Worm (Caenorhabditis elegans) whole organism, L2 larva: ENCODE measurements around the gene dro-1.

Source experiments
- C34F6.9 ChIP-seq: fragments of 150-350 bp; optimal IDR thresholded peaks from 2 replicates; lab custom pipeline; 2014; ENCODE audit warnings: missing biosample characterization, missing genetic modification characterization
- F13H6.1 ChIP-seq: sonication (generic microtip); optimal IDR thresholded peaks from 2 replicates; lab custom pipeline; 2016; ENCODE audit warnings: missing genetic modification characterization, missing compliant biosample characterization
- R02D3.7 ChIP-seq: fragments of 150-350 bp; optimal IDR thresholded peaks from 2 replicates; lab custom pipeline; 2014; ENCODE audit warnings: missing biosample characterization, missing genetic modification characterization
- alr-1 ChIP-seq: fragments of 150-350 bp; optimal IDR thresholded peaks from 2 replicates; lab custom pipeline; 2014; ENCODE audit warnings: missing biosample characterization, missing genetic modification characterization
- blmp-1 ChIP-seq: sonication (generic microtip); optimal IDR thresholded peaks from 2 replicates; lab custom pipeline; 2017; ENCODE audit warnings: missing genetic modification characterization, mild to moderate bottlenecking, missing compliant biosample characterization, antibody characterized with exemption, moderate library complexity; ENCODE audit not compliant: insufficient read depth
- ceh-16 ChIP-seq: fragments of 150-350 bp; optimal IDR thresholded peaks from 2 replicates; lab custom pipeline; 2014; ENCODE audit warnings: missing biosample characterization, missing genetic modification characterization
- ceh-82 ChIP-seq: fragments of 150-350 bp; optimal IDR thresholded peaks from 2 replicates; lab custom pipeline; 2014; ENCODE audit warnings: missing biosample characterization, missing genetic modification characterization
- crh-2 ChIP-seq: sonication (generic microtip); optimal IDR thresholded peaks from 2 replicates; lab custom pipeline; 2017; ENCODE audit warnings: missing biosample characterization, missing genetic modification characterization
- dmd-4 ChIP-seq: sonication (generic microtip); optimal IDR thresholded peaks from 2 replicates; lab custom pipeline; 2017; ENCODE audit warnings: missing biosample characterization, missing genetic modification characterization
- egl-27 ChIP-seq: sonication (generic microtip); optimal IDR thresholded peaks from 3 replicates; lab custom pipeline; 2017; ENCODE audit warnings: missing biosample characterization, missing genetic modification reagents, missing genetic modification characterization
- elt-3 ChIP-seq: sonication (generic microtip); optimal IDR thresholded peaks from 2 replicates; lab custom pipeline; 2017; ENCODE audit warnings: missing biosample characterization, missing genetic modification characterization
- fos-1 ChIP-seq: fragments of 150-350 bp; optimal IDR thresholded peaks from 2 replicates; lab custom pipeline; 2014; ENCODE audit warnings: missing biosample characterization, missing genetic modification characterization
- gmeb-1 ChIP-seq: fragments of 150-350 bp; optimal IDR thresholded peaks from 2 replicates; lab custom pipeline; 2014; ENCODE audit warnings: missing biosample characterization, missing genetic modification characterization
- lin-11 ChIP-seq: fragments of 150-350 bp; sonication (generic microtip); optimal IDR thresholded peaks from 2 replicates; lab custom pipeline; 2014; ENCODE audit warnings: missing biosample characterization, missing genetic modification characterization, inconsistent platforms, mixed read lengths
- lin-39 ChIP-seq: fragments of 150-350 bp; optimal IDR thresholded peaks from 2 replicates; lab custom pipeline; 2014; ENCODE audit warnings: missing biosample characterization, missing genetic modification reagents, missing genetic modification characterization
- lsy-2 ChIP-seq, 2 experiments: fragments of 150-350 bp in 1 of 2; sonication (generic microtip) in 1 of 2; optimal IDR thresholded peaks; 2 replicates each; lab custom pipeline; 2014 to 2017; ENCODE audit warnings: missing biosample characterization in 2 of 2, missing genetic modification characterization in 2 of 2
- mdl-1 ChIP-seq, 2 experiments: fragments of 150-350 bp in 1 of 2; sonication (generic microtip) in 1 of 2; optimal IDR thresholded peaks; 2 replicates each; lab custom pipeline; 2017; ENCODE audit warnings: missing biosample characterization in 2 of 2, missing genetic modification characterization in 2 of 2
- nhr-10 ChIP-seq: sonication (generic microtip); optimal IDR thresholded peaks from 2 replicates; lab custom pipeline; 2017; ENCODE audit warnings: missing biosample characterization, missing genetic modification characterization
- nhr-12 ChIP-seq: fragments of 150-350 bp; optimal IDR thresholded peaks from 2 replicates; lab custom pipeline; 2014; ENCODE audit warnings: missing biosample characterization, missing genetic modification characterization
- nhr-129 ChIP-seq: fragments of 150-350 bp; optimal IDR thresholded peaks from 2 replicates; lab custom pipeline; 2014; ENCODE audit warnings: missing biosample characterization, missing genetic modification characterization
- nhr-23 ChIP-seq: fragments of 150-350 bp; optimal IDR thresholded peaks from 2 replicates; lab custom pipeline; 2014; ENCODE audit warnings: missing biosample characterization, missing genetic modification reagents, missing genetic modification characterization
- nhr-237 ChIP-seq: fragments of 150-350 bp; optimal IDR thresholded peaks from 2 replicates; lab custom pipeline; 2014; ENCODE audit warnings: missing biosample characterization, missing genetic modification characterization
- nhr-25 ChIP-seq: fragments of 150-350 bp; sonication (generic microtip); optimal IDR thresholded peaks from 3 replicates; lab custom pipeline; 2014; ENCODE audit warnings: missing biosample characterization, missing genetic modification characterization
- nhr-6 ChIP-seq: fragments of 150-350 bp; optimal IDR thresholded peaks from 2 replicates; lab custom pipeline; 2014; ENCODE audit warnings: missing biosample characterization, missing genetic modification characterization
- nhr-77 ChIP-seq: fragments of 150-350 bp; optimal IDR thresholded peaks from 2 replicates; lab custom pipeline; 2014; ENCODE audit warnings: missing biosample characterization, missing genetic modification characterization
- peb-1 ChIP-seq: fragments of 150-350 bp; optimal IDR thresholded peaks from 2 replicates; lab custom pipeline; 2014; ENCODE audit warnings: missing biosample characterization, missing genetic modification characterization
- sem-4 ChIP-seq: fragments of 150-350 bp; optimal IDR thresholded peaks from 2 replicates; lab custom pipeline; 2014; ENCODE audit warnings: missing biosample characterization, missing genetic modification reagents, missing genetic modification characterization
- skn-1 ChIP-seq: sonication (generic microtip); optimal IDR thresholded peaks from 2 replicates; lab custom pipeline; 2017; ENCODE audit warnings: missing biosample characterization, missing genetic modification characterization
- sma-3 ChIP-seq: sonication (generic microtip); optimal IDR thresholded peaks from 2 replicates; lab custom pipeline; 2016; ENCODE audit warnings: missing genetic modification reagents, missing genetic modification characterization, missing compliant biosample characterization
- sma-9 ChIP-seq, 2 experiments: fragments of 150-350 bp in 1 of 2; sonication (generic microtip) in 1 of 2; optimal IDR thresholded peaks; 2 replicates each; lab custom pipeline; 2014 to 2016; ENCODE audit warnings: missing genetic modification characterization in 2 of 2, mild to moderate bottlenecking in 1 of 2, missing biosample characterization in 1 of 2, missing compliant biosample characterization in 1 of 2, missing genetic modification reagents in 1 of 2, moderate library complexity in 1 of 2
- snpc-4 ChIP-seq: fragments of 150-350 bp; optimal IDR thresholded peaks from 2 replicates; lab custom pipeline; 2014; ENCODE audit warnings: missing biosample characterization, missing genetic modification characterization
- unc-55 ChIP-seq: fragments of 150-350 bp; sonication (generic microtip); optimal IDR thresholded peaks from 3 replicates; lab custom pipeline; 2014; ENCODE audit warnings: missing biosample characterization, missing genetic modification reagents, missing genetic modification characterization
- unc-62 ChIP-seq: fragments of 150-350 bp; optimal IDR thresholded peaks from 2 replicates; lab custom pipeline; 2014; ENCODE audit warnings: missing biosample characterization, missing genetic modification reagents, missing genetic modification characterization
- ztf-1 ChIP-seq: fragments of 200-800 bp; sonication (Bioruptor generic); conservative IDR thresholded peaks from 2 replicates; pipeline ENCODE4 v1.3.6; 2022; ENCODE audit warnings: missing genetic modification characterization, missing compliant biosample characterization
- ztf-4 ChIP-seq: fragments of 150-350 bp; optimal IDR thresholded peaks from 2 replicates; lab custom pipeline; 2014; ENCODE audit warnings: missing biosample characterization, missing genetic modification characterization

The dro-1 gene

DNA sequence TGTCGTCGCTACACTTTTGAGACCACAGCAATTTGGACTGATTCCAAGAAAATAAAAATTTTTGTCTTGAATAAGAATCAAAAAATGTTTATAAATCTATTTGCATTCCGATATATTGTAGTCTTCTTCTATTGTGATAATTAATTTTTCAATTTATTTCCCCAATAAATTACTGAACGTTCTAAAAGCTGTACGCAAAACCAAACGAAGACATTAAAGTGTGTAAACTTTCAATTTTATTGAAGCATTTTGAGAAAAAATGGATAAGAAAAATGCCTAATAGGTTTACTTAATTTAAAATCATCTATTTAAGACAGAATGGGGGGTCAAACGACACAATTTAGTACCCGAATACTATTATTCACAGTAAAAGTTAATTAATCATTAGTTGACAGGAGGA lies 39.9 kb upstream of the dro-1 start:
- TF ChIP-seq nhr-6 (no peak), R02D3.7 (no peak), lin-11 (tag; lab: Kevin White, UChicago) (no peak), nhr-77 (tag; lab: Kevin White, UChicago) (no peak), sem-4 (no peak)

DNA sequence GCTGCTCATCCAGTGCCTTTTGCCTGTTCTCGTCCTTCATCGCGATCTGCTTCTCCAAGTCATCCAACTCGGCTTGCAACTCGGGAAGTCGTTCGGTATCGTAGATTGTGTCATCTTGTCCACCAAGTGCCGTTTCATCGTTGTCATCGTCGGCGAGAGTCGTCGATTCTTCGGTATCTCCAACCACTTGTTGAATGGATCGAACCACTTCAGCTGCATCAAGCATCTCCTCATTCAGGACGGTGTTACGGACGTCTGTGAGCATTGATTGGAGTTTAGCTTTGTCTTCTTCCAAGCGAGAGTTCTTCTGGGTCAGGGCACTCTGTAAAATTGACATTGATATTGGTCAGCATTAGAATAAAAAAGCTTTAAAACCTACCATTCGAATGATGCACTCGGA lies 36.9 kb upstream of the dro-1 start:
- TF ChIP-seq nhr-23 (no peak), nhr-10 (no peak), sma-3 (GFP tag; lab: Kevin White, UChicago) (no peak), sma-9 (GFP tag; optimal IDR thresholded peaks at IDR 0.05; lab: Kevin White, UChicago) (no peak), sma-9 (tag; optimal IDR thresholded peaks at IDR 0.05; lab: Kevin White, UChicago) (no peak), nhr-12 (tag; lab: Kevin White, UChicago) (no peak), ceh-82 (tag; lab: Kevin White, UChicago) (no peak), unc-62 (no peak)

DNA sequence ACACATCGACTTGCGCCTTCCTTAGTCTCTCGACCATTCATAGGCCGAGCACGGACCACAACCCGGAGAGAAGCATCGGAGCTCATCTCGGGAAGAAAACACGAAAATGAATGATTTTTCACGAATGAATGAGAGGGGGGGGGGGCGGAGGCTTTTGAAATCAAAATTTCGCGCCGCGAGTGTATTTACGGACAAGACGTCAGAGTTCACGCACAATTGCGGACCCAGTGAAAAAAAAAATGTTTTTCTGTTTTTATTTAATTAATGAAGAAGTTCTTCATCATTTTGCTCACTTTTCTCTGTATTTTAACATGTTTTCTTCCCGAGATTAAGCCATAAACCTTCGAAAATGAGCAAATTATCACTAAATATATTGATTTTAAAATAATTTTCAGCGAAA lies 35.4 kb upstream of the dro-1 start, which contains the start of the genes klp-19 and slc-36.1:
Gene klp-19, minus strand, starts transcription at position 153 of the 400 bp plus-strand sequence.
Gene slc-36.1, plus strand, starts transcription at position 396 of the 400 bp plus-strand sequence.
- TF ChIP-seq nhr-129 (tag; lab: Kevin White, UChicago), result no peak
- TF ChIP-seq crh-2 (tag; lab: Kevin White, UChicago), result peak; percentile 19
- TF ChIP-seq ztf-1 (GFP tag; lab: Robert Waterston, UW), result no peak
- TF ChIP-seq skn-1 (tag; lab: Kevin White, UChicago), result no peak
- peak; percentile 13 for TF ChIP-seq nhr-25 (tag; lab: Kevin White, UChicago)
- TF ChIP-seq C34F6.9 (tag; lab: Kevin White, UChicago), result peak; percentile 71
- TF ChIP-seq gmeb-1 (tag; lab: Kevin White, UChicago), result peak; percentile 62
- no peak for TF ChIP-seq elt-3 (tag; lab: Kevin White, UChicago)
- peak; percentile 70 for TF ChIP-seq unc-55 (GFP tag; lab: Kevin White, UChicago)
- no peak for TF ChIP-seq F13H6.1 (tag; lab: Kevin White, UChicago)
- no peak for TF ChIP-seq peb-1 (tag; lab: Kevin White, UChicago)
- no peak for TF ChIP-seq dmd-4 (tag; lab: Kevin White, UChicago)

DNA sequence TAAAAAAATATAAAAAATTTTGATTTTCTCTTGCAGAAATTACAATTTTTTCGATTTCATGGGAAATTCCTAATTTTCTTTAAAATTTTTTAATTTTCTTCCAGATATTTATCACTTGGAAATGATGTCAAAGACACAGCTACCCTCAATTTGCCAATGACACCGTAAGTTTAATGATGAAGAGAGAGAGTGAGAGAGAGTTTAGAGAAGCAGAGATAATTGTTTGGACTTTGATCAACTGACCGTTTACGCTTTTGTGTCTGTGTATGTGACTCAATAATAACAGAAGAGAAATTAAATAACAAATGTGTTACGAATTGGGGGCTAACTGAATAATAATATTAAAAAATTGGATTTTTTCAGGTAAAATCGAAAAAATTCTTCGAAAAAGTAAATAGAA lies 31.9 kb upstream of the dro-1 start:
- TF ChIP-seq alr-1 (tag; lab: Kevin White, UChicago) (no peak), lsy-2 (tag; optimal IDR thresholded peaks at IDR 0.05; lab: Kevin White, UChicago) (peak in 1 of 2 experiments; percentile 27), crh-2 (tag; lab: Kevin White, UChicago) (peak; percentile 48), nhr-25 (tag; lab: Kevin White, UChicago) (peak; percentile 32), fos-1 (tag; lab: Kevin White, UChicago) (peak; percentile 66), sma-3 (GFP tag; lab: Kevin White, UChicago) (no peak), ceh-16 (tag; lab: Kevin White, UChicago) (no peak), C34F6.9 (tag; lab: Kevin White, UChicago) (peak; percentile 11), nhr-23 (no peak), blmp-1 (tag; lab: Kevin White, UChicago) (no peak), F13H6.1 (tag; lab: Kevin White, UChicago) (no peak), gmeb-1 (tag; lab: Kevin White, UChicago) (peak; percentile 36), egl-27 (tag; lab: Kevin White, UChicago) (no peak), nhr-237 (no peak)
- TF ChIP-seq, all 48 proteins: peak for 6

DNA sequence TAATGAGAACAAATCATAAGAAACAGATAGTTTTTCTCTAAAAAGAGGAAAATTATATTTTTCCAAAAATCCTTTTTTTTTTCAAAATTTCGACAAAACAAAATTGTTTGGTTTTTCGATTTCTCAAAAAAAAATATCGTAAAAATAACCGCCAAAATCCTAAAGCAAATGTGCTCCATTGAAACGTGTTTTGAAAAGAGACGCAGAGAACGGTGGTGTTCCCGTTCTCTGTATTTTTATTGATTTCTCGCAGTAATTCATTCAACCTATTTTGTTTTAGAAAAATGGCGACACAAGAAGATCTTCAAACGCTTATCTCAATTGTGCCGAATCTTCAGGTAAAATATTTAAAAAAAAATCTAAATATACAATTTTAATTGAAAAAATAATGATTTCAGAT lies 28.7 kb upstream of the dro-1 start, which contains the start of gene Y43F4B.10:
Gene Y43F4B.10, plus strand, starts transcription at position 281 of the 400 bp plus-strand sequence.
- TF ChIP-seq unc-62, result no peak
- TF ChIP-seq snpc-4 (tag; lab: Kevin White, UChicago), result no peak
- TF ChIP-seq crh-2 (tag; lab: Kevin White, UChicago), result peak; percentile 27
- TF ChIP-seq mdl-1 (tag; optimal IDR thresholded peaks at IDR 0.05; lab: Kevin White, UChicago), result no peak
- no peak for TF ChIP-seq blmp-1 (tag; lab: Kevin White, UChicago)
- peak; percentile 74 for TF ChIP-seq unc-55 (GFP tag; lab: Kevin White, UChicago)
- TF ChIP-seq nhr-25 (tag; lab: Kevin White, UChicago), result no peak
- no peak for TF ChIP-seq ceh-16 (tag; lab: Kevin White, UChicago)
- TF ChIP-seq nhr-237, result no peak
- TF ChIP-seq nhr-129 (tag; lab: Kevin White, UChicago), result peak; percentile 14
- TF ChIP-seq gmeb-1 (tag; lab: Kevin White, UChicago), result peak; percentile 8
- no peak for TF ChIP-seq lin-39 (tag; lab: Kevin White, UChicago)
- TF ChIP-seq C34F6.9 (tag; lab: Kevin White, UChicago), result peak; percentile 64
- no peak for TF ChIP-seq ztf-4 (tag; lab: Kevin White, UChicago)
- no peak for TF ChIP-seq sma-3 (GFP tag; lab: Kevin White, UChicago)
- no peak for TF ChIP-seq dmd-4 (tag; lab: Kevin White, UChicago)
- no peak for TF ChIP-seq fos-1 (tag; lab: Kevin White, UChicago)
- TF ChIP-seq lsy-2 (tag; optimal IDR thresholded peaks at IDR 0.05; lab: Kevin White, UChicago), result peak in 1 of 2 experiments; percentile 60
- TF ChIP-seq, all 48 proteins: peak for 6
